Fruit fly (Drosophila melanogaster) whole organism, larva: Measurements from ENCODE around the gene CG6567.

ENCODE experiments used
- noc ChIP-seq: fragments of 200-800 bp; sonication (Bioruptor generic); optimal IDR thresholded peaks from 3 replicates; lab custom pipeline; 2019; ENCODE audit warnings: missing biosample characterization, mild to moderate bottlenecking, missing genetic modification characterization, moderate library complexity

Gene CG6567

DNA sequence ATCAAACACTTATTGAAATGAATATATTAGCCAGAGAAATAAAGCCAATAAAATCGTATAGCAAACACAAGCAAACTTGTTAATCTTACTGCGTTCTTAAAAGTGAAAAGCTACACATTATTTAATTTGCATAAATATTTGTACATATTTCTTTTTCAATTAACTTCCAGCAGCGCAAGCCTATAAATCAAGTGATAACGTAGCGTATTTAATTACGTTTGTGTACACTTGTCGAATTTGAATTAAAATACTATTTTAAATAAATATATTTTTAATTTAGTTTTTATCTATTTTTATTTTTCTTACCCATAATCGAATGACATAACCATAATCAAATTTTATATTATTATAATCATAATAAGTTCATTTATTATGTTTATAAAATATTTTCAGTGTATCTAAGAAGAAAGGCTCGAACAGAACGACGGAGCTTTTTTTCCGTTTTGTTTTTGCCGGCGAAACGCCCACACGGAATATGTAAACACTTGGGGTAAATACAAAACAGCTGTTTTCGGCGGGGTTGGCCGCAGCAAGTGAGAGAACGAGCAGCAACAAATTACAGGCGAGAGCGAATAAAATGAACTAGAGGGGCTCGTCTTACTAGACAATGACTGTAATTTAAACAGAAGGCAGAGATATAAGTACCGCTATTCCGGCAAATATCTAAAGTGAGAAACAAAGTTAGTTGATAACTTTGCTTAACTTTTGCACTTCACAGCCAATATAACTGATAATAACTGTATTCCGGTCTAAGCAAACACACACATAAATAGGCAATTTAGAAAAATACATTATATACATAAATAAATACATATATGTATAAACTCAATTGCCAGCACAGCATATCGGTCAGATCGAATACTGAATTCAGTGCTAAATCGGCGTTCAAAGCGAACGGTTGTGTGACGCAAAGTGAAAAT is 21.5 kb upstream of the CG6567 start, which contains the start of gene Sodh2:
Gene Sodh2, plus strand, starts transcription at position 870 of the 920 bp plus-strand sequence.
- peak; percentile 93 for TF ChIP-seq noc (tag; lab: Kevin White, UChicago)

DNA sequence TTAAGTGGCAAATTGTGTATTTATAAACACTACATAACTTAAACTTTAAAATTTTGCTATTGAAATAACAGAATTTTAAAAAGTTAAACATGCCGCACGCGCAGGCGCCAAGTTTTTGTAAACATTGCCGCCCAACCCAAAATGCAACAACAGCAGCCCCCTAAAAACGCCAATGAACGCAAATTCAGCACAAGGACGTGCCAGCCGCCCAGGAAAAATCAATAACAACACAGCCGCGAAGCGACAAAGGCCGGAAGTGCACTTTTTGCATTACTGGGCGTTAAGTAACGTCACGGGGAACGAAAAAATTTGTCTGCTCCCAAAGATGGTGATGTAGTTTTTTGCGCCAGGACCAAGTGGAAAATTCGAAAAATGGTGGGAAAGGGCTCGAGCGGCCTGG is 18.6 kb upstream of the CG6567 start, which contains the start of gene CG4596:
Gene CG4596, plus strand, starts transcription at position 219 of the 400 bp plus-strand sequence.
- no peak for TF ChIP-seq noc (tag; lab: Kevin White, UChicago)

DNA sequence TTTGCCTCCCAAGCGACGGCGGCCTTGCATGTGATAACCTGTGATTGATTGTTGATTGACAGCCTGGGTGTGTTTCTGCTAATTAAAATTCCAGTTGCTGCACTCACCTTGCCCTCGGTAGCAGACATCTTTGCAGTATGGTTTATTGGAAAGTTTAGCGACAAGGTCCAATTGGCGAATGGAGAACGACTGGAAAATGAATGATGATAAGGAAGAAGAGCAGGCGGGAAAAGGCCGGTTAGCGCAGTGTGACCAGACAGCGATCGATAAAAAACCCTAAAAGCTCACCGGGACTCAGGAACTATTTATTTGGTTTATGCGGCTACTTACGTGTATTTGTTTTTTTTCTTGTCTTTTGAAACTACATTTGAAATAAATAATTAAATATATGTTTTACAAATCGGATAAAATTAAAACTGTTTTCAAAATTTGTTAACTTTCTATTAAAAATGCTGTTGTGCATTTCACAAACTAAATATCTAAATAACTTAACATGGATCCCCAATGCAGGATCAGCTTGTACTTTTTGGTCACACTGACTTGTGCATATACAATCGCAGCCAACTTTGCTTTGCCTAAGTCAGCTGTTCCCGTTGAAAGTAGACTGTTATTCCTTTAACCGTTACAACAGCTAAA is 18.0 kb upstream of the CG6567 start, which contains the start of gene Fdh:
Gene Fdh, minus strand, starts transcription at position 234 of the 636 bp plus-strand sequence.
- TF ChIP-seq noc (tag; lab: Kevin White, UChicago) = peak; percentile 46

DNA sequence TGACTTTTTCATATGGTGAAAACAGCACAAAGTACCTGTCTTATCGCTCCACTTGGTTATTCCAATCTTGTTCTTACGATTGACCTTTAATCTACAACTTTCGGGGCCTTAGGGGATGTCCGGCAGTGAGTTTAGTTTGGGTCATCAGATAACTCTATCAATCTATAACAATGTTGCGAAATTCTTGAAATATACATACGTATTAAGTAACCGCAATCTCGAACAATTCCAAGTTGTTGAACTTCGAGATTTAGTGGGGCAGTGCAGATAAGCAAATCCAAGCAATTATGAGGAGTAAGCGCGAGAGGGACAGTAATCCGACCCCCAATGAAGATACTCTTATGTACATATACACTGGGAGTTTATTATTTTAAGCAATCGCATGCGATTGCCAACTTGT is 16.3 kb upstream of the CG6567 start:
- TF ChIP-seq noc (tag; lab: Kevin White, UChicago) = peak; percentile 81

DNA sequence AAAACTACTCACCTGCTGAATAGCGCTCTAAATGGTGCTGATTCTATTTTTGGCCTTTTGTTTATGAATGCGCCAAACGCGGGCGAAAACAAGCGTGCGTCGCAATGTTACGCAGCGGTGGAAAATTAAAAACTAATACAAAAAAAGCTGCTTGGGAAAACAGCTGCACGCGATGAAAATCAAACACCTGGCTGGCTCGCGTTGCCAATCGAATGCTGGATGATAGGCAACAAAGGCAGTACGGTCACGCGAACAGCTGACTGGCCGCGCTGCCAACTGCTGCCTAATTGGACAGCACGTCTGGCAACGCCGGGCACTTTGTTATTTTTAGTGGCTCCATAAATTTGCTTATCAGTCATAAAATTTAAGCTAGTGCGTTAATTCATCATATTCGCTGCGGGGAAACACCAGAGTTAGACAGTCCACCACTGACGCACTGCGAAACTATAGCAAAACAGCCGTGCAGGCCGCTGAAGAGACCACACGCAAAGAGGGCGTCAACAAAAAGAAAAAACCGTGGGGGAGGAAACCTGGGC is 14.2 kb upstream of the CG6567 start, which contains the start of the genes SelR and Tsp86D:
Gene SelR, minus strand, starts transcription at position 216 of the 536 bp plus-strand sequence.
Gene Tsp86D, plus strand, starts transcription at position 282 of the 536 bp plus-strand sequence.
- peak; percentile 92 for TF ChIP-seq noc (tag; lab: Kevin White, UChicago)

DNA sequence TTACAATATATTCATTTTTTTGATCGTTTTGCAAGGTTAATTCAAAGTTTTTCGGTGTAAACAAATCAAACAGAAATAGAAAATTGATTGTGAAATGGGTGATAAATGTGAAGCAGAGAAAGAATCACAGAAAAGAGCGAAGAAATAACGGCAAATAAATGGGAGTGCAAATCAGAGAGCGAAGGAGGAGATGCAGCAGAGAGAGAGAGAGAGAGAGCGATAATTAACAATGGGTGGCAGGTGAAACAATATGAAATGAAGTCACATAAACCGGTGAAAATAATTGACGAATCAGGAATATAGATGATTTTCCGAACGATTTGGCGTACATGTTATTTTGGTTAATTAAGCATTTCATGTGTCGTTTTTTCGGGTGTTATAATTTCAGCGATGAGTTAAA is 9.7 kb upstream of the CG6567 start:
- no peak for TF ChIP-seq noc (tag; lab: Kevin White, UChicago)

DNA sequence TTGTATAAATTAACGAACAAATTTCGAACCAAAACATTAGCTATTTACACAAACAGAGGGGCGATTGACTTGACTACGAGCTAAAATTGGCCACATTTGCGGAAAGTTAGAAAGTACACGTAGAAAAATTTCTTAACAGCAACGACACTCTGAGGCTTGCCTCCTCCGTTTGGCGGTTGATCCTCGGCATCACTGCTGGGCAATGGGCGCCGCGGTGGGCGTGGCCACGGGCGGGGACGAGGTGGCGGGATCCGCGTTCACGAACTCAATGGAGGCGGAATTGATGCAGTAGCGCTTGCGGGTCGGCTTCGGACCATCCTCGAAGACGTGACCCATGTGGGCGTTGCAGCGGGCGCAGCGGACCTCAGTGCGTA is 9.2 kb upstream of the CG6567 start:
- no peak for TF ChIP-seq noc (tag; lab: Kevin White, UChicago)

DNA sequence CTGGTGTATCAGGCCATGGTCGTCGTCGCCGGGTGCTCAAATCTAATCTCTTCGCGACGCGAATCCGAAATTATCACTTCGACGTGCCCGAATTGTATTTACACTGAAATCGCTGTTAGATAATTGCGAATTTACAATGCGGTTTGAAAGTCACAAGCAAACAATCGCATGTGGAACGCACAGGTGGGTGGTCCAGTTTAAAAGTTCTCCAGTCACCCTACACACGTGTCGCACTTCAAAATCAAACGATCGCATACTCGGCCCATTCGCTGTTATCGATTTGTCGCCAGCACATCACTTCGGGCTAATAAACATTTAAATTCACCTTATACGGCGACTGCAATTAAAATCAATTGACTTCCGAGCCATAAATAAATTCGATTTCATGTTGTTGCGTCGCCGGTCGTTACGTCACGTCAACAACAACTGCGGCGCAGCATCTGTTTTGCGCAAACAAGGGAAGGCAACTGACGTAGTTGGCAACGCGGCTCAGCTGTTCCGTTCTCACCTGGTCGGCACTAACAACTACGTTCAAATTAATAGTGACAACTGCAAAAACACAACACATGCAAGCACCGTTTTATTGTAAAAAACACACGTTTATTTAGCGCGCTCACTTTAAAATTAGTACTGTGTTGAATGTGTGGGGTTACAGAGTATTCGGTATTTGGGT is 8.7 kb upstream of the CG6567 start, which contains the start of gene CG6574:
Gene CG6574, minus strand, starts transcription at position 216 of the 673 bp plus-strand sequence.
- peak; percentile 46 for TF ChIP-seq noc (tag; lab: Kevin White, UChicago)

DNA sequence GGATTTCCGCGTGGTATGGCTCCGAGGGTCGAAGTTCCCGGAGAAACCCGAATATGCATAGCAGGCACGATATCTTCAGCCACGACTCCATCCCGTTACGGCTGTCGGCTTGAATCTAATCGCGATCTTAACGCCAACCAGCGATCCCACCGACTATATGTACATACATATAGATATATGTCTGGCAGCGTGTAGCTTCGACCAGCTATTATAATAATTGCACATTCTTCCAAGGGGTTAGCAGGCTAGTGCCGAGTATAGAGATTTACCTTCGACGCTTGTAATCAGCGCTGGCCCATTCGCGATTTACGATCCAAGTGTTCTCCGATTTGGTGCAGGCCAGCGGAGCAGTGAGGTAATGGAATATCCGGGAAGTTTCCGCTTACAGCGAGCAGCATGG is 5.5 kb upstream of the CG6567 start, which contains the start of gene CG14694:
Gene CG14694, minus strand, starts transcription at position 101 of the 400 bp plus-strand sequence.
- no peak for TF ChIP-seq noc (tag; lab: Kevin White, UChicago)

DNA sequence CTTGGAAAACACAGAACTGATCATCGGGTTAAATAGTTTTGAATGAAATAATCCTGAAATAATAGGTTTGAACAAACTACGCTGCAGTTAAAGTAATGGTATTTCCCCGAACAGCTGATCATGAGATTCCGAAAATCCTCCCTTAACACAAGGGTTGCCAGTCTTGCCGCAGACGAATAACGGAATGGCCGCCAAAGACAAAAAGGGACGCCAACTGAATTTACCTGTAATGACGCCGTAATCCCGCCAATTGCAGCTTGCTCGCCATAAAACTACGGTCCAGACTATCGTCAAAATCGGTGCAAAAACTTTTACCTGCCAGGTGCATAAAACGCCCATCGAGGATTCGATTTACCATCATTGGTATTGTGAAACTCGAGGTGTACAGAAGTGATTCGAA is 2.4 kb upstream of the CG6567 start, which contains the start of gene CG4570:
Gene CG4570, plus strand, starts transcription at position 190 of the 400 bp plus-strand sequence.
- TF ChIP-seq noc (tag; lab: Kevin White, UChicago) = no peak

DNA sequence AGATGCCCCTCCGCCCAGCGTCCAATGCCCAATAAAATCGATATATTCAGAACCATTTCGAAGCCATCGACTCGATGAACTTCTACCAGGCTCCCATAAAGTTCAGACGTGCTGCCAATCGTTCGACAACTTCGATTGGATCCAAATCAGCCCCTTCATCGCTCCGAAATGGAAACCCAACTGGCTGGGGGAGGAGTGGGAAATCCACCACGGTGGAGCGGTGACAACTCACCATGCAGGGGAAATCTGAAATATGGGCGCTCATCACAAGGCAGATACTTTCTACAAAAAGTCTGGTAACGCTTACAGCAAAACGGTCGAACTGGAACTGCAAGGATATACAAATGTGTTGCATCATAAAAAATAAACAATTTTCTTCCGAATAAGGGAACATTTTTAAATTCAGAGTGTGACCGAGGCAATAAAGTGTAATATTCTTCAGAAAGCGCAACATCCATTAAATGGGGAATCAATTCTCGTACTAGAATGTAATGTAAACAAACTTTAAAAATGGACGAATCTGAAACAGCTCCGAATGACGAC is 1.9 kb downstream of the CG6567 start, which contains the start of gene CG4565:
Gene CG4565, plus strand, starts transcription at position 493 of the 543 bp plus-strand sequence.
- TF ChIP-seq noc (tag; lab: Kevin White, UChicago) = no peak

DNA sequence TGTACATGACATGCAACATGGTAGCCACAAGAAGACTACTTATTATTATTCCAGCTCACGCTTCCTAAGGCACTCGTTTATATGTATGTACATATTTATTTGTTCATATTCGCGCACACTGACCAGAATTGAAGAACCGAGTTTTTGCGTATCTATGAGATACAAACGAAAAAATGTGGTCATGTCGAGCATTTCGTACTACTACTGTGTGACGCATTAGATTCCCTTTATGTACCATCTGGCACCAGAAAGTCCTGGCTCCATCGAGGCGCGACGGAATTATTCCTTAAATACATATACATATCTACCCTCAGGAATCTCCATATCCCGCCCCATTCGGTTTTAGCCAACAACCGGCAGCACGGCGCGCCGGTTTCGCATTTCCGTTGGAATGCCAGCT is 3.6 kb downstream of the CG6567 start:
- TF ChIP-seq noc (tag; lab: Kevin White, UChicago) = no peak

DNA sequence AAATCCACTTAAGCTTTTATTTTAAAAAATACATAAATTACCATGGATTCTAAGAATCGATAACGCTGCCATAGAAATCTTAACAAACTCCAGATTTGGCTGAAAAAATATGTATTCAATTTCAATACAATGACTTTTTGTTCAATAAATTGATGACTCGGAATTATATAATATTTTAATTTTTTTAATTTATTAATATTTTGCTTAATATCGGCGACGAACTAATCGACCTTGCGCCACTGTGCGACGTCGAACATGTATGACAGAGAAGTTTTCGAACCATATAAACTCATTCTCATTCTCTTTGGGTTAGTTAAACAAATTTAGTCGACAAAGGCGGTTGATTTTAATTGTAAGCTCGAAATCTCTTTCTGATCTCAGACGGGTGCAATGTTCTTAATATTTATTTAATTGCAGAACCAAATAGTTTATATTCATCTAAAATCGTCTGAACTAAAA is 4.7 kb downstream of the CG6567 start, which contains the start of gene CG42394:
Gene CG42394, plus strand, starts transcription at position 311 of the 459 bp plus-strand sequence.
- TF ChIP-seq noc (tag; lab: Kevin White, UChicago) = peak; percentile 86

DNA sequence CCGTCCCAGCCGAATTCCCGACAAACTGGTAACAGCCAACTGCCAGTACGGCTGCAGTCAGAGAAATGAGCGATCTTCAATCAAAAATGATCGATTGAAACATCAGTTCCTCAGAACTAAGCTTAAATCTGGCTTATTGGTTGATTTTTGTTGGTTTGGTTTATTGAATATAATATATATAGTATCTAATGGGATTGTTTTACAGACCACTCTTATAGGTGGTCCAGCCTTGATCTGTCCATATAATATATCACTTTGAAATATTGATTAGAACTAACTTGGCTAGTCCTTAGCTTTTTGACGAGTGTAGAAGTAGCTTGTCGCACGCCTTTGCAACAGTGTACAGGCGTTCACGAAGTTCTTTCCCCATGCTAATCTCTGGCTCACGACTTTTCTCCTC is 11.8 kb downstream of the CG6567 start:
- no peak for TF ChIP-seq noc (tag; lab: Kevin White, UChicago)
